Worm (Caenorhabditis elegans) whole organism, L2 larva: ENCODE measurements around the gene F46H5.2.

Source experiments
- C34F6.9 ChIP-seq: fragments of 150-350 bp; optimal IDR thresholded peaks from 2 replicates; lab custom pipeline; 2014; ENCODE audit warnings: missing biosample characterization, missing genetic modification characterization
- R02D3.7 ChIP-seq: fragments of 150-350 bp; optimal IDR thresholded peaks from 2 replicates; lab custom pipeline; 2014; ENCODE audit warnings: missing biosample characterization, missing genetic modification characterization
- Y55F3AM.14 ChIP-seq: fragments of 200-800 bp; sonication (Bioruptor generic); optimal IDR thresholded peaks from 2 replicates; lab custom pipeline; 2018; ENCODE audit warnings: mild to moderate bottlenecking, missing genetic modification characterization, missing compliant biosample characterization
- alr-1 ChIP-seq: fragments of 150-350 bp; optimal IDR thresholded peaks from 2 replicates; lab custom pipeline; 2014; ENCODE audit warnings: missing biosample characterization, missing genetic modification characterization
- ama-1 ChIP-seq: fragments of 150-350 bp; optimal IDR thresholded peaks from 2 replicates; lab custom pipeline; 2018; ENCODE audit warnings: inconsistent platforms
- blmp-1 ChIP-seq: sonication (generic microtip); optimal IDR thresholded peaks from 2 replicates; lab custom pipeline; 2017; ENCODE audit warnings: missing genetic modification characterization, mild to moderate bottlenecking, missing compliant biosample characterization, antibody characterized with exemption, moderate library complexity; ENCODE audit not compliant: insufficient read depth
- ceh-16 ChIP-seq: fragments of 150-350 bp; optimal IDR thresholded peaks from 2 replicates; lab custom pipeline; 2014; ENCODE audit warnings: missing biosample characterization, missing genetic modification characterization
- crh-2 ChIP-seq: sonication (generic microtip); optimal IDR thresholded peaks from 2 replicates; lab custom pipeline; 2017; ENCODE audit warnings: missing biosample characterization, missing genetic modification characterization
- elt-1 ChIP-seq: fragments of 150-350 bp; optimal IDR thresholded peaks from 2 replicates; lab custom pipeline; 2014; ENCODE audit warnings: missing biosample characterization, missing genetic modification characterization
- fos-1 ChIP-seq: fragments of 150-350 bp; optimal IDR thresholded peaks from 2 replicates; lab custom pipeline; 2014; ENCODE audit warnings: missing biosample characterization, missing genetic modification characterization
- gmeb-1 ChIP-seq: fragments of 150-350 bp; optimal IDR thresholded peaks from 2 replicates; lab custom pipeline; 2014; ENCODE audit warnings: missing biosample characterization, missing genetic modification characterization
- lin-11 ChIP-seq: fragments of 150-350 bp; sonication (generic microtip); optimal IDR thresholded peaks from 2 replicates; lab custom pipeline; 2014; ENCODE audit warnings: missing biosample characterization, missing genetic modification characterization, inconsistent platforms, mixed read lengths
- lin-13 ChIP-seq: fragments of 150-350 bp; optimal IDR thresholded peaks from 2 replicates; lab custom pipeline; 2014; ENCODE audit warnings: missing biosample characterization, missing genetic modification reagents, missing genetic modification characterization
- lin-39 ChIP-seq: fragments of 150-350 bp; optimal IDR thresholded peaks from 2 replicates; lab custom pipeline; 2014; ENCODE audit warnings: missing biosample characterization, missing genetic modification reagents, missing genetic modification characterization
- lsy-2 ChIP-seq, 2 experiments: fragments of 150-350 bp in 1 of 2; sonication (generic microtip) in 1 of 2; optimal IDR thresholded peaks; 2 replicates each; lab custom pipeline; 2014 to 2017; ENCODE audit warnings: missing biosample characterization in 2 of 2, missing genetic modification characterization in 2 of 2
- mab-5 ChIP-seq: fragments of 150-350 bp; optimal IDR thresholded peaks from 2 replicates; lab custom pipeline; 2014; ENCODE audit warnings: missing biosample characterization, missing genetic modification characterization
- mbf-1 ChIP-seq: sonication (generic microtip); optimal IDR thresholded peaks from 2 replicates; lab custom pipeline; 2017; ENCODE audit warnings: missing biosample characterization, missing genetic modification characterization
- mdl-1 ChIP-seq, 2 experiments: fragments of 150-350 bp in 1 of 2; sonication (generic microtip) in 1 of 2; optimal IDR thresholded peaks; 2 replicates each; lab custom pipeline; 2017; ENCODE audit warnings: missing biosample characterization in 2 of 2, missing genetic modification characterization in 2 of 2
- nhr-10 ChIP-seq: sonication (generic microtip); optimal IDR thresholded peaks from 2 replicates; lab custom pipeline; 2017; ENCODE audit warnings: missing biosample characterization, missing genetic modification characterization
- nhr-12 ChIP-seq: fragments of 150-350 bp; optimal IDR thresholded peaks from 2 replicates; lab custom pipeline; 2014; ENCODE audit warnings: missing biosample characterization, missing genetic modification characterization
- nhr-129 ChIP-seq: fragments of 150-350 bp; optimal IDR thresholded peaks from 2 replicates; lab custom pipeline; 2014; ENCODE audit warnings: missing biosample characterization, missing genetic modification characterization
- nhr-23 ChIP-seq: fragments of 150-350 bp; optimal IDR thresholded peaks from 2 replicates; lab custom pipeline; 2014; ENCODE audit warnings: missing biosample characterization, missing genetic modification reagents, missing genetic modification characterization
- nhr-25 ChIP-seq: fragments of 150-350 bp; sonication (generic microtip); optimal IDR thresholded peaks from 3 replicates; lab custom pipeline; 2014; ENCODE audit warnings: missing biosample characterization, missing genetic modification characterization
- nhr-77 ChIP-seq: fragments of 150-350 bp; optimal IDR thresholded peaks from 2 replicates; lab custom pipeline; 2014; ENCODE audit warnings: missing biosample characterization, missing genetic modification characterization
- skn-1 ChIP-seq: sonication (generic microtip); optimal IDR thresholded peaks from 2 replicates; lab custom pipeline; 2017; ENCODE audit warnings: missing biosample characterization, missing genetic modification characterization
- sma-3 ChIP-seq: sonication (generic microtip); optimal IDR thresholded peaks from 2 replicates; lab custom pipeline; 2016; ENCODE audit warnings: missing genetic modification reagents, missing genetic modification characterization, missing compliant biosample characterization
- sma-9 ChIP-seq, 2 experiments: fragments of 150-350 bp in 1 of 2; sonication (generic microtip) in 1 of 2; optimal IDR thresholded peaks; 2 replicates each; lab custom pipeline; 2014 to 2016; ENCODE audit warnings: missing genetic modification characterization in 2 of 2, mild to moderate bottlenecking in 1 of 2, missing biosample characterization in 1 of 2, missing compliant biosample characterization in 1 of 2, missing genetic modification reagents in 1 of 2, moderate library complexity in 1 of 2
- unc-55 ChIP-seq: fragments of 150-350 bp; sonication (generic microtip); optimal IDR thresholded peaks from 3 replicates; lab custom pipeline; 2014; ENCODE audit warnings: missing biosample characterization, missing genetic modification reagents, missing genetic modification characterization
- unc-62 ChIP-seq: fragments of 150-350 bp; optimal IDR thresholded peaks from 2 replicates; lab custom pipeline; 2014; ENCODE audit warnings: missing biosample characterization, missing genetic modification reagents, missing genetic modification characterization
- zag-1 ChIP-seq: fragments of 150-350 bp; optimal IDR thresholded peaks from 2 replicates; lab custom pipeline; 2014; ENCODE audit warnings: missing biosample characterization, missing genetic modification characterization
- ztf-1 ChIP-seq: fragments of 200-800 bp; sonication (Bioruptor generic); conservative IDR thresholded peaks from 2 replicates; pipeline ENCODE4 v1.3.6; 2022; ENCODE audit warnings: missing genetic modification characterization, missing compliant biosample characterization
- ztf-11 ChIP-seq: sonication (generic microtip); optimal IDR thresholded peaks from 2 replicates; lab custom pipeline; 2017; ENCODE audit warnings: missing biosample characterization, missing genetic modification characterization
- ztf-4 ChIP-seq: fragments of 150-350 bp; optimal IDR thresholded peaks from 2 replicates; lab custom pipeline; 2014; ENCODE audit warnings: missing biosample characterization, missing genetic modification characterization

The F46H5.2 gene

ce11 chrX:7265348-7265747 is at the start of gene F46H5.2:
TSS of gene F46H5.2 (plus strand) at chrX:7265648.
- TF ChIP-seq alr-1 (tag; lab: Kevin White, UChicago) (no peak), ama-1 (lab: Kevin White, UChicago) (no peak), blmp-1 (tag; lab: Kevin White, UChicago) (no peak), ztf-11 (no peak), sma-9 (GFP tag; optimal IDR thresholded peaks at IDR 0.05; lab: Kevin White, UChicago) (no peak), sma-9 (tag; optimal IDR thresholded peaks at IDR 0.05; lab: Kevin White, UChicago) (no peak), ceh-16 (tag; lab: Kevin White, UChicago) (no peak), mab-5 (tag; lab: Kevin White, UChicago) (no peak), nhr-23 (no peak)

DNA sequence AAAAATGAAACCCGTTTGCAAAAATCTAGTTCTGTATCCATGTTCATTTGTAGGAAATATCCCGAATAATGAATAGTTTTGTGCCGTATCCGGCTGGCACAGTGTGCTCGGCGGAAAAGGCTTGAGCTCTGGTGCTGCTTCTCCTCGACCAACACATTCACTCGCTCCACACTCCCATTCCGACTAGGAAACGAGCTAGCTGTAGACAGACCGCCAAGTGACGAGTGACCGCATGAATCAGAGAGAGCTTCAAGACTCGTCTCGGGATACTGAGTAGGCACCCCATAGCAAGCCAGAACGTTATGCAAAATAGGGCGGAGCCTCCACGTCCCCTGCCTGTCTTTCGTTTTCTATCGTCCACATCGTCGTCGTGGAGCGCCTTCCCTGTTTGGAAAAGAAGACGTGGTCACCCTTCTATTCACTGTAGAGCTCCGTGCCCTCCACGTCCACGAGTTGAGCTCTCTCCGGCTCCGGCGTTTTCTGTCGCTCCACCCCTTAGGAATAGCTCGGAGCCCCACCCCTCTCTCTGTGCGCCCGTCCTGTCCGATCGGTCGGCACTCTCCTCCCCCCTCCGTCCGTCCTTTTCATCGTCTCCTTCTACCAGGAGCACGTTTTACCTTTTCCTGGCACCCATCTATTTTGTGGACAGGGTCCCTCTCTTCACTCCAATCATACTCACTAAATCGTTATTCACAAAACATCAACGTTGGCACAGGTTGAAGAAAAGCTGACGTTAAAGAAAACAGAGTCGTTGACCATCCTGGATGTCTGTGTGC is 47.6 kb upstream of the F46H5.2 start, which contains the start of gene syd-9:
Gene syd-9 (plus strand): TSS at position 394 of the 776 bp plus-strand sequence.
- TF ChIP-seq unc-62, result no peak
- peak; percentile 19 for TF ChIP-seq sma-9 (GFP tag; optimal IDR thresholded peaks at IDR 0.05; lab: Kevin White, UChicago)
- no peak for TF ChIP-seq sma-9 (tag; optimal IDR thresholded peaks at IDR 0.05; lab: Kevin White, UChicago)
- peak; percentile 44 for TF ChIP-seq nhr-129
- no peak for TF ChIP-seq mbf-1 (tag; lab: Kevin White, UChicago)
- TF ChIP-seq, all 48 proteins: peak for 2

- no peak for TF ChIP-seq lin-39 (tag; lab: Kevin White, UChicago)
- no peak for TF ChIP-seq lin-11
- no peak for TF ChIP-seq zag-1 (tag; lab: Kevin White, UChicago)
Measured at ce11 chrX:7220209-7220608, 45.2 kb upstream of the F46H5.2 start.

DNA sequence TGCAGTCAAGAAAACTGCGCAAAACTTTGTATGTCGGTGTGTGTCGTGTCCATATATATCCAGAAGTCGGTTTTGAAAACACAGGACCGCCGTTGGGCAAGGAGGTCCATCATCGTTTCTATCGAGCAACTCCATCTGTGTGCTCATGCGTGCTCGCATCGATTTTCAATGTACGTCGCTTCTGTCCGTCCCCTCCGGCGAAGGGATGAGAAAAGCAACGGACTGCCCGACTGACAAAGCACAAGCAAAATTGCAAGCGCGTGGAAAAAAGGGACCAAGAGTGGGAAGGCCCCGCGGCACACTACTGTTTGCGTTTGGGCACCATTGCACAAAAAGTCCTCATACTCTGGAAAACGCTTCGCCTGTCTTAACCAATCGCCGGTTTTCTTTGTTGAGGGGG is 43.1 kb upstream of the F46H5.2 start:
- TF ChIP-seq nhr-12 (tag; lab: Kevin White, UChicago) (no peak), unc-55 (peak; percentile 30)
- TF ChIP-seq, all 48 proteins: peak for 1

DNA sequence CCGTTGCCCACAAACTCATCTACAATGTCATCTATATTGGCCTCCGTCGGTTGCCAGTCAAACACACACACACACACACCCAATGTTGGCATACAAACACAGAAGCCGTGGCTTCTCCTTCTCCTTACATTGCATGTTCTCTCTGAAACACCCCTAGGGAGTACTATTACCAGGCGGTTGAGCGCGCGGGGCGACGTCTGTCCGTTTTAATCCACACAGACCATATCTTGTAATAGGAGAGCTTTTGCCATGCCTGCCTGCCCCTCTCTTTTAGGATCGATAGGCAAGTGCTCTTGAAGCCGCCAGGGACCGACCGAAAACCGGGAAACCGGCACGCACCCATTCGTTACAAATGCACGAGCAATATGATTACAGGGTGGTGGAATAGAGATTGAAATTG is 40.9 kb upstream of the F46H5.2 start:
- no peak for TF ChIP-seq Y55F3AM.14
- TF ChIP-seq sma-3 (GFP tag; lab: Kevin White, UChicago), result no peak
- no peak for TF ChIP-seq C34F6.9 (tag; lab: Kevin White, UChicago)
- TF ChIP-seq gmeb-1 (tag; lab: Kevin White, UChicago), result no peak
- no peak for TF ChIP-seq mdl-1 (tag; optimal IDR thresholded peaks at IDR 0.05; lab: Kevin White, UChicago)
- TF ChIP-seq mab-5 (tag; lab: Kevin White, UChicago), result no peak
- no peak for TF ChIP-seq skn-1
- no peak for TF ChIP-seq lsy-2 (tag; optimal IDR thresholded peaks at IDR 0.05; lab: Kevin White, UChicago)
- no peak for TF ChIP-seq nhr-10
- no peak for TF ChIP-seq blmp-1 (tag; lab: Kevin White, UChicago)

DNA sequence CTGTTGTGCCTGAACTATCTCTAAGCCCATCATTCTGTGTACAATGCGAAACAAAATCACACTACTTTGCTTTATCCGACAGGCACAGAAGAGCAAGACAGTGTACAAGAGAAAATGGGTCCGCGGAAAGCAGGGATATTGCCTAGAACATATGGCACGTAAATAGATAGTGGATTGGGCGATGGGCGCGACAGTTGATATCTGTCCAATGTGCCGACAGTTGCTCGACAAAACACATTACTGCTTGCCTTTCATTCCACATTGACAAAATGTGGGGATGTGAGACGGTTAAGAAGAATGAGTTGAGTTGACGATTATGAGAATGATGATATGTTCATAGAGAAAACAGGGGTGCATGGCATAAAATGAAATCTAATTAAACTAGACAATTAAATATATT is 40.4 kb upstream of the F46H5.2 start:
- TF ChIP-seq crh-2 (tag; lab: Kevin White, UChicago) (no peak), zag-1 (tag; lab: Kevin White, UChicago) (no peak), lin-39 (tag; lab: Kevin White, UChicago) (no peak), nhr-129 (peak; percentile 29), lsy-2 (tag; optimal IDR thresholded peaks at IDR 0.05; lab: Kevin White, UChicago) (no peak)

ce11 chrX:7229357-7229756 is 36.1 kb upstream of the F46H5.2 start:
- TF ChIP-seq fos-1 (no peak), nhr-77 (tag; lab: Kevin White, UChicago) (no peak), mdl-1 (tag; optimal IDR thresholded peaks at IDR 0.05; lab: Kevin White, UChicago) (no peak), ceh-16 (tag; lab: Kevin White, UChicago) (no peak), nhr-25 (tag; lab: Kevin White, UChicago) (no peak), R02D3.7 (tag; lab: Kevin White, UChicago) (no peak), Y55F3AM.14 (no peak), elt-1 (tag; lab: Kevin White, UChicago) (no peak), lin-13 (no peak), ztf-4 (tag; lab: Kevin White, UChicago) (no peak), gmeb-1 (tag; lab: Kevin White, UChicago) (no peak), lin-11 (no peak), lsy-2 (tag; optimal IDR thresholded peaks at IDR 0.05; lab: Kevin White, UChicago) (no peak), mab-5 (tag; lab: Kevin White, UChicago) (no peak), zag-1 (tag; lab: Kevin White, UChicago) (no peak), ztf-1 (GFP tag; lab: Robert Waterston, UW) (no peak)
